Fruit fly (Drosophila melanogaster): ENCODE results near the gene GABPI.

DNA sequence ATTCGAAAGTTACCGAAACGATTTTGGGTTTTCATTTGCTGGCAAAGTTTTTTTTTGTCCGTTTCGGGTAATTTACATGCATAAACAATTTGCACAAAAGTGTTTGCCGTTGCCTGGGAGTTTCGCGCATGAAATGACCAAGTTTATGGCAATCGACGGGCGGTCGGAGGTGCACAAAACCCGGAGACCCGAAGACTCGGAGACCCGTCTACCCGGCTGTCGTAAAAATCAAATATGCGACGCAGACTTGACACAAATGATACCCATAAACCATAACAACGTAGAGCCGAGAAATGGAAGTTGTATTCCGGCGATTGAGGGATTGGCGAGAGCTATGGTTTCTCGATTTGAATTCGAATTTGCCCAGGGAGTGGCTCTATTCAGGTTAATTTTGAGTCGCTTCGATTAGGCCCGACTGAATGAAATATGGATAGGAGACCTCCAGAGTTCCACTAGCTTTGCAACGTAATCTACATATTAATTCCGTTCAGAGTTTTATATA is 23.4 kb upstream of the GABPI start:
- no peak for TF ChIP-seq psq (optimal IDR thresholded peaks at IDR 0.05)
- no peak for TF ChIP-seq h (optimal IDR thresholded peaks at IDR 0.05)
- no peak for TF ChIP-seq ttk (optimal IDR thresholded peaks at IDR 0.05)
- TF ChIP-seq insv (optimal IDR thresholded peaks at IDR 0.05) = no peak
- no peak for TF ChIP-seq Myc (optimal IDR thresholded peaks at IDR 0.05)
- no peak for TF ChIP-seq Sin3A (optimal IDR thresholded peaks at IDR 0.05)
